Worm (Caenorhabditis elegans) whole organism, L4 larva: ENCODE results near the gene C48D1.5.

Experiments
- F26F4.8 ChIP-seq: fragments of 200-800 bp; sonication (Bioruptor generic); conservative IDR thresholded peaks from 2 replicates; pipeline ENCODE4 v1.3.6; 2022; ENCODE audit warnings: missing genetic modification characterization, missing compliant biosample characterization
- F44E2.7 ChIP-seq: fragments of 200-800 bp; sonication (Bioruptor generic); IDR thresholded peaks from 2 replicates; pipeline ENCODE4 v2.1.2; 2022; ENCODE audit warnings: missing genetic modification characterization, missing compliant biosample characterization
- T20F7.1 ChIP-seq: fragments of 200-800 bp; sonication (Bioruptor generic); optimal IDR thresholded peaks from 2 replicates; lab custom pipeline; 2018; ENCODE audit warnings: mild to moderate bottlenecking, missing genetic modification characterization, missing compliant biosample characterization
- Y105C5A.15 ChIP-seq: fragments of 200-800 bp; sonication (Bioruptor generic); IDR thresholded peaks from 2 replicates; pipeline ENCODE4 v1.3.6; 2022; ENCODE audit warnings: missing genetic modification characterization, missing compliant biosample characterization
- Y48G9A.11 ChIP-seq: fragments of 200-800 bp; sonication (Bioruptor generic); IDR thresholded peaks from 2 replicates; pipeline ENCODE4 v1.3.6; 2022; ENCODE audit warnings: missing genetic modification reagents, missing genetic modification characterization, missing compliant biosample characterization
- Y5F2A.4 ChIP-seq: fragments of 200-800 bp; sonication (Bioruptor generic); optimal IDR thresholded peaks from 2 replicates; lab custom pipeline; 2018; ENCODE audit warnings: mild to moderate bottlenecking, missing genetic modification characterization, missing compliant biosample characterization
- aha-1 ChIP-seq: fragments of 150-350 bp; peaks from one replicate; lab custom pipeline; 2014; ENCODE audit warnings: missing biosample characterization, missing genetic modification characterization
- ceh-82 ChIP-seq: sonication (generic microtip); optimal IDR thresholded peaks from 2 replicates; lab custom pipeline; 2017; ENCODE audit warnings: missing biosample characterization, missing genetic modification characterization
- cey-2 ChIP-seq: sonication (generic microtip); optimal IDR thresholded peaks from 3 replicates; lab custom pipeline; 2017; ENCODE audit warnings: missing genetic modification characterization, mild to moderate bottlenecking, missing compliant biosample characterization, antibody characterized with exemption, borderline replicate concordance; ENCODE audit not compliant: insufficient read depth
- daf-16 ChIP-seq, 3 experiments: sonication (generic microtip); optimal IDR thresholded peaks; 2 replicates each; lab custom pipeline; 2016 to 2017; ENCODE audit warnings: missing genetic modification characterization in 3 of 3, missing genetic modification reagents in 3 of 3, mild to moderate bottlenecking in 2 of 3, missing compliant biosample characterization in 2 of 3, missing biosample characterization in 1 of 3, moderate library complexity in 1 of 3
- dmd-6 ChIP-seq: fragments of 200-800 bp; sonication (Bioruptor generic); IDR thresholded peaks from 2 replicates; pipeline ENCODE4 v1.3.6; 2022; ENCODE audit warnings: missing genetic modification reagents, missing genetic modification characterization, missing compliant biosample characterization
- dve-1 ChIP-seq: sonication (generic microtip); optimal IDR thresholded peaks from 2 replicates; lab custom pipeline; 2017; ENCODE audit warnings: antibody characterized with exemption, mild to moderate bottlenecking, missing genetic modification characterization, missing compliant biosample characterization; ENCODE audit not compliant: insufficient read depth
- fkh-10 ChIP-seq: fragments of 150-350 bp; optimal IDR thresholded peaks from 2 replicates; lab custom pipeline; 2014; ENCODE audit warnings: missing biosample characterization, missing genetic modification reagents, missing genetic modification characterization
- lin-15B ChIP-seq: fragments of 150-350 bp; sonication (generic microtip); optimal IDR thresholded peaks from 3 replicates; lab custom pipeline; 2014; ENCODE audit warnings: missing biosample characterization, missing genetic modification characterization
- lin-38 ChIP-seq: fragments of 200-800 bp; sonication (Bioruptor generic); IDR thresholded peaks from 2 replicates; pipeline ENCODE4 v1.3.6; 2022; ENCODE audit warnings: missing genetic modification reagents, missing genetic modification characterization, missing compliant biosample characterization
- mdt-29 ChIP-seq: fragments of 200-800 bp; sonication (Bioruptor generic); IDR thresholded peaks from 2 replicates; pipeline ENCODE4 v1.3.6; 2022; ENCODE audit warnings: missing genetic modification reagents, missing genetic modification characterization, missing compliant biosample characterization
- nhr-10 ChIP-seq: fragments of 150-350 bp; optimal IDR thresholded peaks from 2 replicates; lab custom pipeline; 2014; ENCODE audit warnings: missing biosample characterization, missing genetic modification characterization
- nhr-6 ChIP-seq: fragments of 150-350 bp; optimal IDR thresholded peaks from 2 replicates; lab custom pipeline; 2014; ENCODE audit warnings: missing biosample characterization, missing genetic modification characterization
- nhr-77 ChIP-seq: fragments of 150-350 bp; optimal IDR thresholded peaks from 2 replicates; lab custom pipeline; 2014; ENCODE audit warnings: missing biosample characterization, missing genetic modification characterization
- php-3 ChIP-seq: fragments of 200-800 bp; sonication (Bioruptor generic); IDR thresholded peaks from 2 replicates; pipeline ENCODE4 v1.3.6; 2022; ENCODE audit warnings: missing genetic modification reagents, missing genetic modification characterization, missing compliant biosample characterization
- rbr-2 ChIP-seq: sonication (generic microtip); optimal IDR thresholded peaks from 2 replicates; lab custom pipeline; 2016; ENCODE audit warnings: missing genotype, missing genetic modification characterization, missing compliant biosample characterization
- set-16 ChIP-seq: fragments of 200-800 bp; sonication (Bioruptor generic); IDR thresholded peaks from 2 replicates; pipeline ENCODE4 v1.3.6; 2022; ENCODE audit warnings: missing genetic modification reagents, missing genetic modification characterization, missing compliant biosample characterization
- tra-1 ChIP-seq: fragments of 200-800 bp; sonication (Bioruptor generic); IDR thresholded peaks from 2 replicates; pipeline ENCODE4 v1.3.6; 2022; ENCODE audit warnings: missing genetic modification reagents, missing genetic modification characterization, missing compliant biosample characterization
- unc-62 ChIP-seq, 3 experiments: fragments of 150-350 bp in 1 of 3; sonication (generic microtip); optimal IDR thresholded peaks in 2 of 3; peaks in 1 of 3; 1 replicate in 1 of 3; 2 replicates in 2 of 3; lab custom pipeline; 2014 to 2017; ENCODE audit warnings: missing biosample characterization in 3 of 3, missing genetic modification characterization in 3 of 3, missing genetic modification reagents in 3 of 3, missing genotype in 1 of 3
- vab-7 ChIP-seq: fragments of 200-800 bp; sonication (Bioruptor generic); IDR thresholded peaks from 2 replicates; pipeline ENCODE4 v1.3.6; 2022; ENCODE audit warnings: missing genetic modification reagents, missing genetic modification characterization, missing compliant biosample characterization
- zfp-2 ChIP-seq: sonication (generic microtip); optimal IDR thresholded peaks from 2 replicates; lab custom pipeline; 2016; ENCODE audit warnings: mild to moderate bottlenecking, missing genetic modification characterization, missing compliant biosample characterization
- zip-11 ChIP-seq: fragments of 200-800 bp; sonication (Bioruptor generic); IDR thresholded peaks from 2 replicates; pipeline ENCODE4 v1.3.6; 2022; ENCODE audit warnings: missing genetic modification characterization, missing compliant biosample characterization
- ztf-7 ChIP-seq: fragments of 150-350 bp; optimal IDR thresholded peaks from 2 replicates; lab custom pipeline; 2014; ENCODE audit warnings: missing biosample characterization, missing genetic modification characterization

The C48D1.5 gene

ce11 chrIV:13240078-13240841 is 18.5 kb downstream of the C48D1.5 start, which contains the start of gene rpl-12 (continued):
- peak; percentile 96 for TF ChIP-seq T20F7.1 (GFP tag; lab: Kevin White, UChicago)
- TF ChIP-seq rbr-2: peak; percentile 98
- peak; percentile 82 for TF ChIP-seq Y5F2A.4 (GFP tag; lab: Kevin White, UChicago)
- no peak for TF ChIP-seq F26F4.8 (GFP tag; lab: Robert Waterston, UW)
- TF ChIP-seq zip-11 (GFP tag; lab: Robert Waterston, UW): no peak
- TF ChIP-seq ztf-7 (tag; lab: Kevin White, UChicago): peak; percentile 97
- peak; percentile 93 for TF ChIP-seq php-3 (GFP tag; lab: Robert Waterston, UW)
- TF ChIP-seq, all 104 proteins: peak for 88

ce11 chrIV:13240842-13241143 is 19.0 kb downstream of the C48D1.5 start, which contains the start of gene lin-54:
Gene lin-54, plus strand, starts transcription at chrIV:13241044.
- TF ChIP-seq daf-16 (GFP tag; optimal IDR thresholded peaks at IDR 0.05; lab: Kevin White, UChicago): no peak
- no peak for TF ChIP-seq daf-16 (tag; optimal IDR thresholded peaks at IDR 0.05; lab: Kevin White, UChicago)
- no peak for TF ChIP-seq nhr-6 (tag; lab: Kevin White, UChicago)
- TF ChIP-seq dmd-6 (GFP tag; lab: Robert Waterston, UW): no peak
- no peak for TF ChIP-seq php-3 (GFP tag; lab: Robert Waterston, UW)

ce11 chrIV:13241340-13241739 is 19.6 kb downstream of the C48D1.5 start:
- TF ChIP-seq Y48G9A.11 (GFP tag; lab: Robert Waterston, UW): no peak
- peak in 1 of 2 experiments; percentile 63 for TF ChIP-seq unc-62 (GFP tag; optimal IDR thresholded peaks at IDR 0.05 in 1 of 2; lab: Kevin White, UChicago)
- TF ChIP-seq unc-62 (tag; optimal IDR thresholded peaks at IDR 0.05; lab: Kevin White, UChicago): no peak
- TF ChIP-seq F26F4.8 (GFP tag; lab: Robert Waterston, UW): no peak
- peak; percentile 72 for TF ChIP-seq aha-1 (tag; lab: Kevin White, UChicago)
- TF ChIP-seq lin-38 (GFP tag; lab: Robert Waterston, UW): 0 out of 2 replicates have a peak, but pooled peaks have one; percentile 5

- no peak for TF ChIP-seq mdt-29
- peak; percentile 50 for TF ChIP-seq lin-38 (GFP tag; lab: Robert Waterston, UW)
- TF ChIP-seq set-16: no peak
Observed at ce11 chrIV:13243375-13243774, 21.6 kb downstream of the C48D1.5 start, which contains the start of gene JC8.4. Gene JC8.4, plus strand, starts transcription at chrIV:13243675.

- TF ChIP-seq ceh-82 (tag; lab: Kevin White, UChicago) (no peak), tra-1 (GFP tag; lab: Robert Waterston, UW) (no peak), nhr-77 (tag; lab: Kevin White, UChicago) (no peak), fkh-10 (no peak), vab-7 (GFP tag; lab: Robert Waterston, UW) (no peak), zfp-2 (no peak), nhr-10 (tag; lab: Kevin White, UChicago) (no peak), Y105C5A.15 (GFP tag; lab: Robert Waterston, UW) (no peak)
Observed at ce11 chrIV:13244024-13244423, 22.3 kb downstream of the C48D1.5 start, which contains the start of gene cox-11. Gene cox-11, plus strand, starts transcription at chrIV:13244324.

- no peak for TF ChIP-seq lin-15B (tag; lab: Kevin White, UChicago)
- TF ChIP-seq dve-1 (tag; lab: Kevin White, UChicago): no peak
- TF ChIP-seq aha-1 (tag; lab: Kevin White, UChicago): peak; percentile 45
Observed at ce11 chrIV:13246961-13247360, 25.2 kb downstream of the C48D1.5 start, which contains the start of gene JC8.7. Gene JC8.7, plus strand, starts transcription at chrIV:13247261.

- no peak for TF ChIP-seq Y5F2A.4 (GFP tag; lab: Kevin White, UChicago)
- 0 out of 2 replicates have a peak, but pooled peaks have one; percentile 29 for TF ChIP-seq lin-38 (GFP tag; lab: Robert Waterston, UW)
- TF ChIP-seq F44E2.7 (GFP tag; lab: Robert Waterston, UW): no peak
- peak; percentile 21 for TF ChIP-seq aha-1 (tag; lab: Kevin White, UChicago)
- TF ChIP-seq cey-2: no peak
Observed at ce11 chrIV:13247780-13248179, 26.0 kb downstream of the C48D1.5 start.
